Worm (Caenorhabditis elegans) whole organism, L4 larva: ENCODE results near the gene srv-1.
A peak's percentile ranks its signal among the peaks of the same experiment; 100 is the strongest.

Source experiments
- F44E2.7 ChIP-seq: fragments of 200-800 bp; sonication (Bioruptor generic); IDR thresholded peaks from 2 replicates; pipeline ENCODE4 v2.1.2; 2022; ENCODE audit warnings: missing genetic modification characterization, missing compliant biosample characterization
- F49E8.2 ChIP-seq: sonication (generic microtip); optimal IDR thresholded peaks from 2 replicates; lab custom pipeline; 2016; ENCODE audit warnings: missing compliant biosample characterization, mild to moderate bottlenecking, missing genetic modification characterization, borderline replicate concordance
- R02D3.7 ChIP-seq: fragments of 150-350 bp; sonication (generic microtip); optimal IDR thresholded peaks from 3 replicates; lab custom pipeline; 2014; ENCODE audit warnings: missing biosample characterization, missing genetic modification characterization
- Y105C5A.15 ChIP-seq: fragments of 200-800 bp; sonication (Bioruptor generic); IDR thresholded peaks from 2 replicates; pipeline ENCODE4 v1.3.6; 2022; ENCODE audit warnings: missing genetic modification characterization, missing compliant biosample characterization
- Y48G9A.11 ChIP-seq: fragments of 200-800 bp; sonication (Bioruptor generic); IDR thresholded peaks from 2 replicates; pipeline ENCODE4 v1.3.6; 2022; ENCODE audit warnings: missing genetic modification reagents, missing genetic modification characterization, missing compliant biosample characterization
- aha-1 ChIP-seq: fragments of 150-350 bp; peaks from one replicate; lab custom pipeline; 2014; ENCODE audit warnings: missing biosample characterization, missing genetic modification characterization
- daf-12 ChIP-seq: fragments of 150-350 bp; optimal IDR thresholded peaks from 2 replicates; lab custom pipeline; 2014; ENCODE audit warnings: missing biosample characterization, missing genetic modification reagents, missing genetic modification characterization
- daf-16 ChIP-seq, 3 experiments: sonication (generic microtip); optimal IDR thresholded peaks; 2 replicates each; lab custom pipeline; 2016 to 2017; ENCODE audit warnings: missing genetic modification characterization in 3 of 3, missing genetic modification reagents in 3 of 3, mild to moderate bottlenecking in 2 of 3, missing compliant biosample characterization in 2 of 3, missing biosample characterization in 1 of 3, moderate library complexity in 1 of 3
- dmd-6 ChIP-seq: fragments of 200-800 bp; sonication (Bioruptor generic); IDR thresholded peaks from 2 replicates; pipeline ENCODE4 v1.3.6; 2022; ENCODE audit warnings: missing genetic modification reagents, missing genetic modification characterization, missing compliant biosample characterization
- dmd-8 ChIP-seq: fragments of 200-800 bp; sonication (Bioruptor generic); IDR thresholded peaks from 2 replicates; pipeline ENCODE4 v1.3.6; 2022; ENCODE audit warnings: missing genetic modification characterization, missing compliant biosample characterization
- dmd-9 ChIP-seq: fragments of 200-800 bp; sonication (Bioruptor generic); IDR thresholded peaks from 2 replicates; pipeline ENCODE4 v1.3.6; 2022; ENCODE audit warnings: missing genetic modification reagents, missing genetic modification characterization, missing compliant biosample characterization
- gei-8 ChIP-seq: fragments of 200-800 bp; sonication (Bioruptor generic); optimal IDR thresholded peaks from 2 replicates; lab custom pipeline; 2018; ENCODE audit warnings: mild to moderate bottlenecking, missing genetic modification characterization, missing compliant biosample characterization
- hlh-11 ChIP-seq: fragments of 200-800 bp; sonication (Bioruptor generic); optimal IDR thresholded peaks from 2 replicates; lab custom pipeline; 2018; ENCODE audit warnings: mild to moderate bottlenecking, missing genetic modification characterization, missing compliant biosample characterization
- lir-3 ChIP-seq: sonication (generic microtip); optimal IDR thresholded peaks from 2 replicates; lab custom pipeline; 2016; ENCODE audit warnings: mild to moderate bottlenecking, missing genetic modification characterization, missing compliant biosample characterization
- madf-9 ChIP-seq: fragments of 200-800 bp; sonication (Bioruptor generic); conservative IDR thresholded peaks from 2 replicates; pipeline ENCODE4 v1.3.6; 2022; ENCODE audit warnings: missing genetic modification reagents, missing genetic modification characterization, missing compliant biosample characterization
- mep-1 ChIP-seq: fragments of 150-350 bp; sonication (generic microtip); optimal IDR thresholded peaks from 3 replicates; lab custom pipeline; 2014; ENCODE audit warnings: missing biosample characterization, missing genetic modification characterization
- mxl-2 ChIP-seq: fragments of 200-800 bp; sonication (Bioruptor generic); conservative IDR thresholded peaks from 2 replicates; pipeline ENCODE4 v1.3.6; 2022; ENCODE audit warnings: missing genetic modification reagents, missing genetic modification characterization, missing compliant biosample characterization
- nhr-102 ChIP-seq: sonication (generic microtip); optimal IDR thresholded peaks from 2 replicates; lab custom pipeline; 2016; ENCODE audit warnings: mild to moderate bottlenecking, missing genetic modification characterization, moderate library complexity, missing compliant biosample characterization
- nhr-28 ChIP-seq: fragments of 150-350 bp; optimal IDR thresholded peaks from 2 replicates; lab custom pipeline; 2014; ENCODE audit warnings: missing biosample characterization, missing genetic modification characterization
- pha-4 ChIP-seq, 2 experiments: fragments of 150-350 bp in 1 of 2; fragments of 200-800 bp in 1 of 2; sonication (Bioruptor generic) in 1 of 2; IDR thresholded peaks in 1 of 2; optimal IDR thresholded peaks in 1 of 2; 2 replicates each; pipeline versions ENCODE4 v1.3.6 to Lab custom; 2014 to 2022; ENCODE audit warnings: missing genetic modification characterization in 2 of 2, missing genetic modification reagents in 2 of 2, missing biosample characterization in 1 of 2, missing compliant biosample characterization in 1 of 2
- pqm-1 ChIP-seq: sonication (generic microtip); optimal IDR thresholded peaks from 2 replicates; lab custom pipeline; 2017; ENCODE audit warnings: missing biosample characterization, missing genetic modification characterization
- set-16 ChIP-seq: fragments of 200-800 bp; sonication (Bioruptor generic); IDR thresholded peaks from 2 replicates; pipeline ENCODE4 v1.3.6; 2022; ENCODE audit warnings: missing genetic modification reagents, missing genetic modification characterization, missing compliant biosample characterization
- tag-97 ChIP-seq: fragments of 200-800 bp; sonication (Bioruptor generic); IDR thresholded peaks from 2 replicates; pipeline ENCODE4 v1.3.6; 2022; ENCODE audit warnings: missing genetic modification characterization, missing compliant biosample characterization
- unc-130 ChIP-seq: sonication (generic microtip); optimal IDR thresholded peaks from 2 replicates; lab custom pipeline; 2016; ENCODE audit warnings: missing genetic modification reagents, missing genetic modification characterization, missing compliant biosample characterization
- unc-39 ChIP-seq: sonication (generic microtip); optimal IDR thresholded peaks from 2 replicates; lab custom pipeline; 2017; ENCODE audit warnings: missing biosample characterization, missing genetic modification characterization
- unc-62 ChIP-seq, 3 experiments: fragments of 150-350 bp in 1 of 3; sonication (generic microtip); optimal IDR thresholded peaks in 2 of 3; peaks in 1 of 3; 1 replicate in 1 of 3; 2 replicates in 2 of 3; lab custom pipeline; 2014 to 2017; ENCODE audit warnings: missing biosample characterization in 3 of 3, missing genetic modification characterization in 3 of 3, missing genetic modification reagents in 3 of 3, missing genotype in 1 of 3
- vab-7 ChIP-seq: fragments of 200-800 bp; sonication (Bioruptor generic); IDR thresholded peaks from 2 replicates; pipeline ENCODE4 v1.3.6; 2022; ENCODE audit warnings: missing genetic modification reagents, missing genetic modification characterization, missing compliant biosample characterization
- zip-2 ChIP-seq: fragments of 150-350 bp; optimal IDR thresholded peaks from 2 replicates; lab custom pipeline; 2014; ENCODE audit warnings: missing biosample characterization, missing genetic modification characterization
- ztf-7 ChIP-seq: fragments of 150-350 bp; optimal IDR thresholded peaks from 2 replicates; lab custom pipeline; 2014; ENCODE audit warnings: missing biosample characterization, missing genetic modification characterization

Gene srv-1

DNA sequence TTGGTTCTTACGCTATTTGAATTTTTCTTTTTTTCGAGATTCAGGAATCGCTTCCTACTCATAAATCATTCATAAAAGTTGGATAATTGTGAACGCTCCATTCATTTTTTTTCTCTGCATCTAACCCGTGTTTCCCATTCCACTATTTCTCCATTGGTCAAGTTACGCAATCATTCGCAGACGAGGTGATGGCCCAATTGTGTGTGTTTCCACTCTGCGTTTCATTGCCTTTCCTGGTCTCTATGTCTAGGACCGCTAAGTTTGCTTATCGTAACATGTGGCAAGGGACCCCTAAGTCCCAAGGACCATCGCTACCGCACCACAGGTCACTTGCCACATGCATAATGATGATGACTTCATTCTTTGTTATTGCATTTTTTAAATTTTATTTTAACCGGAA is 24.0 kb upstream of the srv-1 start:
- TF ChIP-seq Y105C5A.15 (GFP tag; lab: Robert Waterston, UW) (no peak), gei-8 (GFP tag; lab: Kevin White, UChicago) (no peak), unc-62 (GFP tag; optimal IDR thresholded peaks at IDR 0.05 in 1 of 2; lab: Kevin White, UChicago) (no peak), unc-62 (tag; optimal IDR thresholded peaks at IDR 0.05; lab: Kevin White, UChicago) (no peak), F44E2.7 (GFP tag; lab: Robert Waterston, UW) (no peak), set-16 (GFP tag; lab: Robert Waterston, UW) (no peak), lir-3 (tag; lab: Kevin White, UChicago) (no peak), mxl-2 (GFP tag; lab: Robert Waterston, UW) (no peak), unc-130 (no peak)

DNA sequence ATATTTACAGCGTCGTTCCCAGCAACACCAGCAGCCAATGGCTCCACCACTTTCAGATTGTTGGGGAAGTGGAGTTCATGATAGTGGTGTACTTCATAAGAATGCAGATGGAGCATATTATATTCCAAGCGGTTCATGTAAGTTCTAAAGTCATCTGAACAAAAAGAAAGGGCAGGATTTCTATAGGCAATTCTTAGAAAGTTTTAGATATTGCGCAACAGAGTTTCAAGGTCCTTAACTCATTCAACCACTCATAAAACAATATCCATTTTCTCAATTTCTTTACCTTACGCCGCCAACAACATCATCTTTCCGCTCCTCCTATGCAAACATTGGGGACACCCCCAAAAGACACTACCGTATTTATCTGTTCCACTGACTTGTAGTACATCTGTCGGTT is 18.9 kb upstream of the srv-1 start:
- TF ChIP-seq daf-16 (GFP tag; optimal IDR thresholded peaks at IDR 0.05; lab: Kevin White, UChicago) (no peak), daf-16 (tag; optimal IDR thresholded peaks at IDR 0.05; lab: Kevin White, UChicago) (no peak), Y48G9A.11 (GFP tag; lab: Robert Waterston, UW) (no peak), daf-12 (tag; lab: Kevin White, UChicago) (no peak), dmd-9 (GFP tag; lab: Robert Waterston, UW) (no peak), mep-1 (tag; lab: Kevin White, UChicago) (no peak), tag-97 (GFP tag; lab: Robert Waterston, UW) (no peak), vab-7 (GFP tag; lab: Robert Waterston, UW) (no peak), unc-62 (GFP tag; optimal IDR thresholded peaks at IDR 0.05 in 1 of 2; lab: Kevin White, UChicago) (peak in 1 of 2 experiments; percentile 45), unc-62 (tag; optimal IDR thresholded peaks at IDR 0.05; lab: Kevin White, UChicago) (no peak), aha-1 (peak; percentile 47), R02D3.7 (tag; lab: Kevin White, UChicago) (no peak), pqm-1 (tag; lab: Kevin White, UChicago) (no peak), pha-4 (GFP tag; IDR thresholded peaks at IDR 0.05; lab: Robert Waterston, UW) (no peak), pha-4 (tag; optimal IDR thresholded peaks at IDR 0.05; lab: Kevin White, UChicago) (no peak)

DNA sequence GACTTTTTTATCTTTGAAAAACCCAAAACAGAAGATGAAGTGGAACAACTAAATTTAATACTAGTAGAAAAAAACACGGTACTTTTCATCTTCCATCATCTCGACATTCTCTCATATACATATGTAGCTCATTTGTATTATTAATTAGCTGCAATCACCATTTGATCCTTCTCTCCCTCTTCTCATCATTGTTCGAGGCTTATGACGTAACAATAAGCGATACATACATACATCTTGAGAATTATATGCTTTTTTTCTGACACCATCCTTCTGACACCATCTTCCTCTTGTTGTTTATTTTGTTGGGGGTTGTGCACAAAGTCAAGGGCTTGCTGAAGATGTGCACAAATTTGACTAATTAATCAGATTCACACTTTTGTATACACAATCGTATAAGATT is 12.9 kb upstream of the srv-1 start:
- TF ChIP-seq unc-39 (tag; lab: Kevin White, UChicago) (no peak), dmd-8 (GFP tag; lab: Robert Waterston, UW) (no peak), pqm-1 (tag; lab: Kevin White, UChicago) (no peak), F49E8.2 (tag; lab: Kevin White, UChicago) (no peak)
- TF ChIP-seq, all 104 proteins: peak for 0

DNA sequence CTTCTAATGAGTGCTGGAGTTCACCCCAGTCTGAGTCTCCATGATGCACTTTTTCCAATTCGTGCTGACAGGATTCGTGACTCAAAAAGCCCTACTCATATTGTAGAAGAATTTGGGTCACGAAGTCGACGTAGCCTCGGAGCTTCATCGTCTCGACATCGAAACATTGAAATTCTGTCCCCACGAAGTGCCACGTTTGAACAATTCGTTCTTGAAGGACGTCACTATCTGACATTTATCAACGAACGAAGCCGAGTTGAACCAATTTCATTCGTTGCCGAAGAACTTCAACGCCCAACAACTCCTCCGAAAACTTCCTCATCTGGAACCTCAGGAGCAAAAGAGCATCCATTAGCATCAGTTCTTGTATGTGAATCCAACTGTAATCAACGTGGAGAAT is 11.1 kb upstream of the srv-1 start:
- TF ChIP-seq mxl-2 (GFP tag; lab: Robert Waterston, UW) (no peak), unc-62 (GFP tag; optimal IDR thresholded peaks at IDR 0.05 in 1 of 2; lab: Kevin White, UChicago) (peak in 1 of 2 experiments; percentile 94), unc-62 (tag; optimal IDR thresholded peaks at IDR 0.05; lab: Kevin White, UChicago) (no peak)
- TF ChIP-seq, all 104 proteins: peak for 1

DNA sequence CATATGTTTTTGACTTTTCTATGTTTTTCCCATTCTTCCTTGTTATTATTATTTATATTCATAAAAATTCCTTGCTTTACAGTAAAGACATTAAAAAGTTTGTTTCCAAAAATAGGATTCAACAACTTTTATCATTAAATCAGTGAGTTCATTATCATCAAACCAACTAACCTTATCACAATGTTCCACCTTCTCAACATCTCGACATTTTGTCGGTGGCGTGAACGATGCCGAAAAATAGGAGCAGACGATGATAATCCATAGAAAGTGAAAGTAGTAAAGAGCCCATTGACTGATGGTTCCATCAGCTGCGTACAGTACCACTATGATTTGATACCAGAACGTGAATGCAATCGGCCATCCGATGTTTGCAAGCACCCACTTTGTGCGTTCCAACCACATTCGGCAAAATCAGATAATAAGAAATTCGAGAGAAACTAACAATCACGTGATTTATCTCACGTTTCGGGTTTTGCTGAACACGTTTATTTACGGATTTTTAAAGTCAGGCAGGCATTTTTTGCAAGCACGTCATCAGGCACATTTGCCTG is 1.5 kb upstream of the srv-1 start, which contains the start of gene dhhc-5:
Gene dhhc-5, minus strand, starts transcription at position 406 of the 551 bp plus-strand sequence.
- peak; percentile 17 for TF ChIP-seq nhr-102 (tag; lab: Kevin White, UChicago)
- TF ChIP-seq dmd-6 (GFP tag; lab: Robert Waterston, UW): peak; percentile 37; the same call in 1 of the 2 replicates
- peak; percentile 9 for TF ChIP-seq nhr-28 (tag; lab: Kevin White, UChicago)
- TF ChIP-seq unc-62 (GFP tag; optimal IDR thresholded peaks at IDR 0.05 in 1 of 2; lab: Kevin White, UChicago): peak in 1 of 2 experiments; percentile 91
- no peak for TF ChIP-seq unc-62 (tag; optimal IDR thresholded peaks at IDR 0.05; lab: Kevin White, UChicago)
- TF ChIP-seq zip-2 (tag; lab: Kevin White, UChicago): no peak
- no peak for TF ChIP-seq pqm-1 (tag; lab: Kevin White, UChicago)
- no peak for TF ChIP-seq madf-9 (GFP tag; lab: Robert Waterston, UW)
- TF ChIP-seq ztf-7: no peak
- TF ChIP-seq daf-16 (GFP tag; optimal IDR thresholded peaks at IDR 0.05; lab: Kevin White, UChicago): no peak
- TF ChIP-seq daf-16 (tag; optimal IDR thresholded peaks at IDR 0.05; lab: Kevin White, UChicago): peak; percentile 80
- peak; percentile 65 for TF ChIP-seq hlh-11 (tag; lab: Kevin White, UChicago)
